Worm (Caenorhabditis elegans) whole organism, L4/young adult: ENCODE data around the gene F56D5.9.

Experiments
- W03F9.2 ChIP-seq: fragments of 150-350 bp; optimal IDR thresholded peaks from 2 replicates; lab custom pipeline; 2014; ENCODE audit warnings: missing biosample characterization, missing genetic modification characterization
- dao-5 ChIP-seq: sonication (generic microtip); optimal IDR thresholded peaks from 2 replicates; lab custom pipeline; 2016; ENCODE audit warnings: missing genotype, missing genetic modification characterization, moderate library complexity, missing compliant biosample characterization

DNA sequence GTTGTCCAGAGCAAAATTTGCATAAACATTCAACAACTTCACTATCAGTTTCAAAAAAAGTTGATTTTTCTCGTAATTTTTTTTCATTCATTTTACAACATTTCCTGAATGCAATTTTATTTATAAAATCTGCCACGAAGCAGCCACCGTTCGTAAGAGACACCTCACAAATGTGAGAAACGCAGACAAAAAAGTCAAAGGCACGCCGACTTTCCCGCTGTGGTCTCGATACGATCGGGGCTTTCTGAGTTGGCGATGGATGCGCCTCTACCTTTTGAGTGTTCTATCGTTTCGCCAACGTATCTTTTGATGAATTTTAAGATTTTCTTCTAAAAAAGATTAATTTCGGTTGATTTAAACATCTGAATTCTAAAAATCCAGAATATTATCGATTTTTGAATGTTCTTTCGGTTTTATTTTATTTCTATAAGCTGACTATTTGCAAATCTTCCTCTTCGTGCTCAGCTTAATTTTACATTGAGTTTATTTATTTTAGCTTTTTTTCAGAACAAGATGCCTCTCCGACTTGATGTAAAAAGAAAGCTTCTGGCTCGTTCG is 37.0 kb upstream of the F56D5.9 start, which contains the start of gene copb-2:
- TF ChIP-seq dao-5 (tag; lab: Kevin White, UChicago) (no peak), W03F9.2 (tag; lab: Kevin White, UChicago) (no peak)
